Fruit fly (Drosophila melanogaster) whole organism, embryonic: Measurements from ENCODE around the gene CG7607.
A peak's percentile ranks its signal among the peaks of the same experiment; 100 is the strongest.

ENCODE experiments used
- Aef1 ChIP-seq: fragments of 200-800 bp; sonication (Bioruptor generic); IDR thresholded peaks from 3 replicates; pipeline ENCODE4 v1.3.6; 2022; ENCODE audit warnings: missing biosample characterization, missing genetic modification characterization
- Asciz ChIP-seq: fragments of 200-800 bp; sonication (Bioruptor generic); optimal IDR thresholded peaks from 2 replicates; lab custom pipeline; 2017; ENCODE audit warnings: missing biosample characterization, mild to moderate bottlenecking, missing genetic modification characterization, missing genetic modification reagents
- Atf3 ChIP-seq: fragments of 200-800 bp; sonication (Bioruptor generic); optimal IDR thresholded peaks from 3 replicates; lab custom pipeline; 2016; ENCODE audit warnings: missing biosample characterization, missing genetic modification characterization
- CG10209 ChIP-seq: fragments of 200-800 bp; sonication (Bioruptor generic); optimal IDR thresholded peaks from 3 replicates; lab custom pipeline; 2017; ENCODE audit warnings: missing biosample characterization, mild to moderate bottlenecking, missing genetic modification characterization, missing genetic modification reagents
- CG1024 ChIP-seq: fragments of 200-800 bp; sonication (Bioruptor generic); IDR thresholded peaks from 2 replicates; pipeline ENCODE4 v1.3.6; 2022; ENCODE audit warnings: missing biosample characterization, missing genetic modification characterization
- CG12299 ChIP-seq: fragments of 200-800 bp; sonication (Bioruptor generic); optimal IDR thresholded peaks from 2 replicates; lab custom pipeline; 2018; ENCODE audit warnings: missing biosample characterization, mild to moderate bottlenecking, missing genetic modification characterization
- CG12391 ChIP-seq: fragments of 200-800 bp; sonication (Bioruptor generic); optimal IDR thresholded peaks from 3 replicates; lab custom pipeline; 2018; ENCODE audit warnings: missing biosample characterization, mild to moderate bottlenecking, missing genetic modification characterization, moderate library complexity
- CG14710 ChIP-seq: fragments of 200-800 bp; sonication (Bioruptor generic); optimal IDR thresholded peaks from 3 replicates; lab custom pipeline; 2019; ENCODE audit warnings: missing biosample characterization, mild to moderate bottlenecking, missing genetic modification characterization, moderate library complexity
- CG14965 ChIP-seq: fragments of 200-800 bp; sonication (Bioruptor generic); optimal IDR thresholded peaks from 2 replicates; lab custom pipeline; 2016; ENCODE audit warnings: missing biosample characterization, missing genetic modification characterization, borderline replicate concordance
- CG16779 ChIP-seq: fragments of 200-800 bp; sonication (Bioruptor generic); IDR thresholded peaks from 2 replicates; pipeline ENCODE4 v1.3.6; 2022; ENCODE audit warnings: missing biosample characterization, missing genetic modification characterization
- CG17359 ChIP-seq: fragments of 200-800 bp; sonication (Bioruptor generic); optimal IDR thresholded peaks from 3 replicates; lab custom pipeline; 2018; ENCODE audit warnings: missing biosample characterization, mild to moderate bottlenecking, missing genetic modification characterization, moderate library complexity
- CG17829 ChIP-seq: fragments of 200-800 bp; optimal IDR thresholded peaks from 2 replicates; lab custom pipeline; 2019; ENCODE audit warnings: missing biosample characterization, mild to moderate bottlenecking, missing genetic modification characterization, moderate library complexity
- CG17912 ChIP-seq: fragments of 200-800 bp; sonication (Bioruptor generic); optimal IDR thresholded peaks from 2 replicates; lab custom pipeline; 2018; ENCODE audit warnings: missing biosample characterization, mild to moderate bottlenecking, missing genetic modification characterization
- CG2129 ChIP-seq: fragments of 200-800 bp; sonication (Bioruptor generic); IDR thresholded peaks from 2 replicates; pipeline ENCODE4 v1.3.6; 2022; ENCODE audit warnings: missing biosample characterization, missing genetic modification characterization; ENCODE audit not compliant: partially characterized antibody
- CG2199 ChIP-seq: fragments of 200-800 bp; sonication (Bioruptor generic); IDR thresholded peaks from 3 replicates; pipeline ENCODE4 v1.3.6; 2022; ENCODE audit warnings: missing biosample characterization, missing genetic modification characterization
- CG34422 ChIP-seq: fragments of 200-800 bp; sonication (Bioruptor generic); IDR thresholded peaks from 3 replicates; pipeline ENCODE4 v1.3.6; 2022; ENCODE audit warnings: missing biosample characterization, missing genetic modification characterization
- CG3847 ChIP-seq: fragments of 200-800 bp; sonication (Bioruptor generic); IDR thresholded peaks from 2 replicates; pipeline ENCODE4 v1.3.6; 2022; ENCODE audit warnings: missing biosample characterization, missing genetic modification characterization
- CG5180 ChIP-seq: fragments of 200-800 bp; sonication (Bioruptor generic); optimal IDR thresholded peaks from 3 replicates; lab custom pipeline; 2017; ENCODE audit warnings: missing biosample characterization, missing genetic modification characterization, mild to moderate bottlenecking, moderate library complexity, missing genetic modification reagents
- CG6683 ChIP-seq: fragments of 200-800 bp; sonication (Bioruptor generic); optimal IDR thresholded peaks from 2 replicates; lab custom pipeline; 2017; ENCODE audit warnings: missing biosample characterization, mild to moderate bottlenecking, missing genetic modification characterization, missing genetic modification reagents
- CG6765 ChIP-seq: fragments of 200-800 bp; sonication (Bioruptor generic); optimal IDR thresholded peaks from 3 replicates; lab custom pipeline; 2017; ENCODE audit warnings: missing biosample characterization, mild to moderate bottlenecking, missing genetic modification characterization
- CG6854 ChIP-seq: fragments of 200-800 bp; sonication (Bioruptor generic); optimal IDR thresholded peaks from 3 replicates; lab custom pipeline; 2017; ENCODE audit warnings: missing biosample characterization, mild to moderate bottlenecking, missing genetic modification characterization
- CG8359 ChIP-seq: fragments of 200-800 bp; sonication (Bioruptor generic); optimal IDR thresholded peaks from 2 replicates; lab custom pipeline; 2017; ENCODE audit warnings: missing biosample characterization, mild to moderate bottlenecking, missing genetic modification characterization, borderline replicate concordance
- H2.0 ChIP-seq: fragments of 200-800 bp; sonication (Bioruptor generic); IDR thresholded peaks from 2 replicates; pipeline ENCODE4 v1.3.6; 2022; ENCODE audit warnings: missing biosample characterization, missing genetic modification characterization
- Jarid2 ChIP-seq: fragments of 200-800 bp; sonication (Bioruptor generic); optimal IDR thresholded peaks from 3 replicates; lab custom pipeline; 2017; ENCODE audit warnings: mild to moderate bottlenecking, missing biosample characterization, missing genetic modification reagents, missing genetic modification characterization
- Opbp ChIP-seq: fragments of 200-800 bp; sonication (Bioruptor generic); IDR thresholded peaks from 3 replicates; pipeline ENCODE4 v1.3.6; 2022; ENCODE audit warnings: missing biosample characterization, missing genetic modification characterization; ENCODE audit not compliant: partially characterized antibody
- PHDP ChIP-seq: fragments of 200-800 bp; sonication (Bioruptor generic); optimal IDR thresholded peaks from 3 replicates; lab custom pipeline; 2018; ENCODE audit warnings: missing biosample characterization, mild to moderate bottlenecking, missing genetic modification characterization, moderate library complexity
- Poxn ChIP-seq: fragments of 200-800 bp; sonication (Bioruptor generic); IDR thresholded peaks from 2 replicates; pipeline ENCODE4 v1.3.6; 2022; ENCODE audit warnings: missing biosample characterization, missing genetic modification characterization
- Rfx ChIP-seq: fragments of 200-800 bp; sonication (Bioruptor generic); IDR thresholded peaks from 2 replicates; pipeline ENCODE4 v1.3.6; 2022; ENCODE audit warnings: missing biosample characterization, missing genetic modification characterization
- Spps ChIP-seq: fragments of 200-800 bp; sonication (Bioruptor generic); optimal IDR thresholded peaks from 2 replicates; lab custom pipeline; 2018; ENCODE audit warnings: missing biosample characterization, mild to moderate bottlenecking, missing genetic modification characterization
- TFAM ChIP-seq: fragments of 200-800 bp; sonication (Bioruptor generic); optimal IDR thresholded peaks from 2 replicates; lab custom pipeline; 2017; ENCODE audit warnings: missing biosample characterization, missing genetic modification characterization, inconsistent platforms
- Xrp1 ChIP-seq: fragments of 200-800 bp; sonication (Bioruptor generic); IDR thresholded peaks from 2 replicates; pipeline ENCODE4 v1.3.6; 2022; ENCODE audit warnings: missing biosample characterization, missing genetic modification characterization
- corto ChIP-seq: fragments of 200-800 bp; sonication (Bioruptor generic); optimal IDR thresholded peaks from 2 replicates; lab custom pipeline; 2016; ENCODE audit warnings: missing biosample characterization, mild to moderate bottlenecking, missing genetic modification characterization, moderate library complexity
- croc ChIP-seq: fragments of 200-800 bp; sonication (Bioruptor generic); conservative IDR thresholded peaks from 3 replicates; pipeline ENCODE4 v1.3.6; 2022; ENCODE audit warnings: missing biosample characterization, missing genetic modification characterization
- dysf ChIP-seq: fragments of 200-800 bp; sonication (Bioruptor generic); IDR thresholded peaks from 3 replicates; pipeline ENCODE4 v1.3.6; 2022; ENCODE audit warnings: missing biosample characterization, missing genetic modification characterization
- en ChIP-seq: fragments of 200-800 bp; sonication (Bioruptor generic); optimal IDR thresholded peaks from 2 replicates; lab custom pipeline; 2016; ENCODE audit warnings: missing biosample characterization, missing genetic modification characterization
- gsb ChIP-seq: fragments of 200-800 bp; sonication (Bioruptor generic); IDR thresholded peaks from 2 replicates; pipeline ENCODE4 v1.3.6; 2022; ENCODE audit warnings: missing biosample characterization, missing genetic modification characterization
- inv ChIP-seq: fragments of 200-800 bp; sonication (Bioruptor generic); IDR thresholded peaks from 2 replicates; pipeline ENCODE4 v1.3.6; 2022; ENCODE audit warnings: missing biosample characterization, missing genetic modification characterization; ENCODE audit not compliant: partially characterized antibody
- jumu ChIP-seq: fragments of 200-800 bp; sonication (Bioruptor generic); optimal IDR thresholded peaks from 3 replicates; lab custom pipeline; 2016; ENCODE audit warnings: missing biosample characterization, missing genetic modification characterization
- lbe ChIP-seq: fragments of 200-800 bp; sonication (Bioruptor generic); optimal IDR thresholded peaks from 2 replicates; lab custom pipeline; 2016; ENCODE audit warnings: missing biosample characterization, mild to moderate bottlenecking, missing genetic modification characterization
- psq ChIP-seq: fragments of 200-800 bp; sonication (Bioruptor generic); optimal IDR thresholded peaks from 2 replicates; lab custom pipeline; 2017; ENCODE audit warnings: missing biosample characterization, missing genetic modification characterization
- scrt ChIP-seq: fragments of 200-800 bp; sonication (Bioruptor generic); optimal IDR thresholded peaks from 2 replicates; lab custom pipeline; 2018; ENCODE audit warnings: missing biosample characterization, mild to moderate bottlenecking, missing genetic modification characterization, moderate library complexity
- sisA ChIP-seq: fragments of 200-800 bp; sonication (Bioruptor generic); IDR thresholded peaks from 2 replicates; pipeline ENCODE4 v1.3.6; 2022; ENCODE audit warnings: missing biosample characterization, missing genetic modification characterization
- so ChIP-seq: fragments of 200-800 bp; sonication (Bioruptor generic); IDR thresholded peaks from 3 replicates; pipeline ENCODE4 v1.3.6; 2022; ENCODE audit warnings: missing biosample characterization, missing genetic modification characterization
- sqz ChIP-seq: fragments of 200-800 bp; sonication (Bioruptor generic); optimal IDR thresholded peaks from 3 replicates; lab custom pipeline; 2018; ENCODE audit warnings: missing biosample characterization, mild to moderate bottlenecking, missing genetic modification characterization
- stwl ChIP-seq: fragments of 200-800 bp; sonication (Bioruptor generic); optimal IDR thresholded peaks from 3 replicates; lab custom pipeline; 2018; ENCODE audit warnings: missing biosample characterization, mild to moderate bottlenecking, missing genetic modification characterization, moderate library complexity
- tap ChIP-seq: fragments of 200-800 bp; optimal IDR thresholded peaks from 3 replicates; lab custom pipeline; 2019; ENCODE audit warnings: missing biosample characterization, mild to moderate bottlenecking, missing genetic modification characterization, moderate library complexity
- tx ChIP-seq: fragments of 200-800 bp; sonication (Bioruptor generic); optimal IDR thresholded peaks from 2 replicates; lab custom pipeline; 2016; ENCODE audit warnings: missing biosample characterization, missing genetic modification characterization
- zen2 ChIP-seq: fragments of 200-800 bp; sonication (Bioruptor generic); IDR thresholded peaks from 3 replicates; pipeline ENCODE4 v1.3.6; 2022; ENCODE audit warnings: missing biosample characterization, missing genetic modification characterization; ENCODE audit not compliant: partially characterized antibody

CG7607 gene

DNA sequence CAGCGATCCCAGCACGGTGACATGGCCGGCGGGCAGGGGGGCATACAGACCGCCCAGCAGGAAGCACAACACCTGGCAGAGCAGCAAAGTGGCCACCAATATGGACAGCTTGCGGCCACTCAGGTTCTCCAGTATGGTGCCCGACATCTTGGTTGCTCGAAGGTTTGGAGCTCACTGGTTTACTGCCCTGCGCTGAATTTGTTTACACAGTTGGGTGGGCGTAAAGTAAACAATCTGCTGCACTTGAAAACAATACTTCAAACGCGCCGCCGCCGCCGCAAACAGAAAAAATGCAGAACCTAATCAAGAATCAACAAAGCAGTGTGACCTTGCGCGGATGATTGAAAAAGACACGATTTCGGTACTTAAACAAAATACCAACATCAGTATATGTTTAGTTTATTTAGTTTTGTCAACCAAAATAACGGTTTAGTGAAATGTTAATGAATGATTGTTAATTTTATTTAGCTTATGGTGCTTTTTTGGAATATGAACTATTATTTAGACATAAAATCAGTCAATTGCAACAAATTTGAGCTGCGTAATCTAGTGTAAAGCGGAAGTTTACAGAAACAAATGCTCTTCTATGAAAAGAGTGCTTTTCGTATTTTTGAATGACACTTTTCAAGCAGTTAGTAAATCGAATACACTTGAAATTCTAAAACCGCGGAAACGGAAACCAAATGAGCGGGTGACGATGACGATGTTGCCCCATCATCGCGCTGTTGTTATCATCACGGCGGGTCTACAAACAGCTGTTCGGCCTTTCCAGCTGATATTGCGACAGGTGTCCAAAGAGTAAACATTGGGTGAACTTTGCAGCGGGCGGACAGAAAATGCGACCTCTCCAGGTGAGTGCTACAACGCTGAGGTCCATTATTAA lies 29.9 kb upstream of the CG7607 start, which contains the start of the genes wls and Adck5 (continued):
- TF ChIP-seq CG12299 (tag; lab: Kevin White, UChicago) (peak; percentile 46), Atf3 (GFP tag; lab: Kevin White, UChicago) (no peak), scrt (GFP tag; lab: Kevin White, UChicago) (peak; percentile 82), tap (tag; lab: Kevin White, UChicago) (no peak), Asciz (GFP tag; lab: Kevin White, UChicago) (no peak), corto (GFP tag; lab: Kevin White, UChicago) (no peak), so (GFP tag; lab: Robert Waterston, UW) (peak; percentile 58; the same call in 1 of the 3 replicates), PHDP (tag; lab: Kevin White, UChicago) (peak; percentile 61), Jarid2 (no peak), CG8359 (GFP tag; lab: Kevin White, UChicago) (no peak), CG3847 (GFP tag; lab: Robert Waterston, UW) (no peak), CG16779 (GFP tag; lab: Robert Waterston, UW) (peak; percentile 38; the same call in 1 of the 2 replicates), CG2129 (no peak), CG6854 (GFP tag; lab: Kevin White, UChicago) (peak; percentile 65), CG12391 (tag; lab: Kevin White, UChicago) (peak; percentile 62), psq (GFP tag; lab: Kevin White, UChicago) (no peak), CG17912 (GFP tag; lab: Kevin White, UChicago) (peak; percentile 45), zen2 (peak; percentile 41; the same call in 2 of the 3 replicates), CG17359 (tag; lab: Kevin White, UChicago) (no peak), inv (GFP tag; lab: Robert Waterston, UW) (no peak), Aef1 (GFP tag; lab: Robert Waterston, UW) (no peak), Rfx (GFP tag; lab: Robert Waterston, UW) (peak; percentile 70), CG5180 (GFP tag; lab: Kevin White, UChicago) (peak; percentile 7), CG14710 (peak; percentile 81), CG34422 (GFP tag; lab: Robert Waterston, UW) (peak; percentile 61; the same call in 1 of the 3 replicates), tx (GFP tag; lab: Kevin White, UChicago) (no peak), Poxn (GFP tag; lab: Robert Waterston, UW) (no peak), sisA (GFP tag; lab: Robert Waterston, UW) (no peak), en (GFP tag; lab: Kevin White, UChicago) (no peak), H2.0 (0 out of 2 replicates have a peak, but pooled peaks have one; percentile 16), Xrp1 (GFP tag; lab: Robert Waterston, UW) (no peak), gsb (GFP tag; lab: Robert Waterston, UW) (no peak), CG10209 (GFP tag; lab: Kevin White, UChicago) (peak; percentile 61), lbe (GFP tag; lab: Kevin White, UChicago) (peak; percentile 36), sqz (GFP tag; lab: Kevin White, UChicago) (peak; percentile 18), CG17829 (tag; lab: Kevin White, UChicago) (no peak), CG14965 (GFP tag; lab: Kevin White, UChicago) (no peak), TFAM (GFP tag; lab: Kevin White, UChicago) (no peak), dysf (GFP tag; lab: Robert Waterston, UW) (peak; percentile 50; the same call in 1 of the 3 replicates), CG6765 (GFP tag; lab: Kevin White, UChicago) (peak; percentile 73), Opbp (no peak), Spps (tag; lab: Kevin White, UChicago) (no peak), CG2199 (GFP tag; lab: Robert Waterston, UW) (no peak), CG1024 (no peak; the same call in 1 of the 2 replicates), CG6683 (GFP tag; lab: Kevin White, UChicago) (peak; percentile 39), croc (GFP tag; lab: Robert Waterston, UW) (no peak), stwl (tag; lab: Kevin White, UChicago) (peak; percentile 79), jumu (no peak)
